Fruit fly (Drosophila melanogaster) whole organism, prepupa: ENCODE data around the gene Rpn7.

ENCODE experiments used
- CG10631 ChIP-seq: fragments of 200-800 bp; sonication (Bioruptor generic); optimal IDR thresholded peaks from 2 replicates; lab custom pipeline; 2016; ENCODE audit warnings: missing biosample characterization, missing genetic modification characterization
- CG10669 ChIP-seq: fragments of 200-800 bp; sonication (Bioruptor generic); optimal IDR thresholded peaks from 3 replicates; lab custom pipeline; 2018; ENCODE audit warnings: missing biosample characterization, mild to moderate bottlenecking, missing genetic modification characterization, moderate library complexity
- CG11294 ChIP-seq: fragments of 200-800 bp; sonication (Bioruptor generic); IDR thresholded peaks from 2 replicates; pipeline ENCODE4 v1.3.6; 2022; ENCODE audit warnings: missing biosample characterization, missing genetic modification characterization
- CG11902 ChIP-seq: fragments of 200-800 bp; sonication (Bioruptor generic); optimal IDR thresholded peaks from 3 replicates; lab custom pipeline; 2016; ENCODE audit warnings: missing biosample characterization, missing genetic modification characterization
- CG1621 ChIP-seq: fragments of 200-800 bp; sonication (Bioruptor generic); optimal IDR thresholded peaks from 3 replicates; lab custom pipeline; 2018; ENCODE audit warnings: missing biosample characterization, mild to moderate bottlenecking, missing genetic modification characterization
- CG3032 ChIP-seq: fragments of 200-800 bp; optimal IDR thresholded peaks from 2 replicates; lab custom pipeline; 2019; ENCODE audit warnings: missing biosample characterization, mild to moderate bottlenecking, missing genetic modification characterization, moderate library complexity
- CG31627 ChIP-seq: fragments of 200-800 bp; sonication (Bioruptor generic); optimal IDR thresholded peaks from 3 replicates; lab custom pipeline; 2016; ENCODE audit warnings: missing biosample characterization, missing genetic modification characterization
- CG32006 ChIP-seq: fragments of 200-800 bp; sonication (Bioruptor generic); optimal IDR thresholded peaks from 3 replicates; lab custom pipeline; 2017; ENCODE audit warnings: missing biosample characterization, mild to moderate bottlenecking, missing genetic modification characterization
- CG6276 ChIP-seq: fragments of 200-800 bp; sonication (Bioruptor generic); optimal IDR thresholded peaks from 2 replicates; lab custom pipeline; 2017; ENCODE audit warnings: missing biosample characterization, mild to moderate bottlenecking, missing genetic modification characterization
- CG6792 ChIP-seq: fragments of 200-800 bp; sonication (Bioruptor generic); optimal IDR thresholded peaks from 3 replicates; lab custom pipeline; 2016; ENCODE audit warnings: missing biosample characterization, missing genetic modification characterization
- CG7368 ChIP-seq: fragments of 200-800 bp; sonication (Bioruptor generic); optimal IDR thresholded peaks from 3 replicates; lab custom pipeline; 2016; ENCODE audit warnings: missing biosample characterization, missing genetic modification characterization
- CG8119 ChIP-seq: fragments of 200-800 bp; sonication (Bioruptor generic); IDR thresholded peaks from 3 replicates; pipeline ENCODE4 v1.3.6; 2022; ENCODE audit warnings: missing biosample characterization, missing genetic modification characterization
- CG8319 ChIP-seq: fragments of 200-800 bp; sonication (Bioruptor generic); optimal IDR thresholded peaks from 3 replicates; lab custom pipeline; 2016; ENCODE audit warnings: missing biosample characterization, missing genetic modification characterization
- Eip75B ChIP-seq: fragments of 200-800 bp; sonication (Bioruptor generic); optimal IDR thresholded peaks from 3 replicates; lab custom pipeline; 2016; ENCODE audit warnings: missing biosample characterization, missing genetic modification characterization
- Eip78C ChIP-seq: fragments of 200-800 bp; sonication (Bioruptor generic); peaks from one replicate; lab custom pipeline; 2016; ENCODE audit warnings: missing biosample characterization, missing genetic modification characterization
- Eip93F ChIP-seq: fragments of 200-800 bp; sonication (Bioruptor generic); optimal IDR thresholded peaks from 2 replicates; lab custom pipeline; 2016; ENCODE audit warnings: missing biosample characterization, mild to moderate bottlenecking, missing genetic modification characterization
- Hr4 ChIP-seq: fragments of 200-800 bp; sonication (Bioruptor generic); optimal IDR thresholded peaks from 3 replicates; lab custom pipeline; 2016; ENCODE audit warnings: missing biosample characterization, missing genetic modification characterization
- OdsH ChIP-seq: fragments of 200-800 bp; sonication (Bioruptor generic); optimal IDR thresholded peaks from 3 replicates; lab custom pipeline; 2016; ENCODE audit warnings: missing biosample characterization, missing genetic modification characterization
- Smox ChIP-seq: fragments of 200-800 bp; sonication (Bioruptor generic); optimal IDR thresholded peaks from 3 replicates; lab custom pipeline; 2016; ENCODE audit warnings: missing biosample characterization, missing genetic modification characterization
- Sox102F ChIP-seq: fragments of 200-800 bp; sonication (Bioruptor generic); optimal IDR thresholded peaks from 2 replicates; lab custom pipeline; 2016; ENCODE audit warnings: missing biosample characterization, mild to moderate bottlenecking, missing genetic modification characterization
- Sox15 ChIP-seq: fragments of 200-800 bp; sonication (Bioruptor generic); optimal IDR thresholded peaks from 3 replicates; lab custom pipeline; 2016; ENCODE audit warnings: missing biosample characterization, missing genetic modification characterization
- achi ChIP-seq: fragments of 200-800 bp; sonication (Bioruptor generic); optimal IDR thresholded peaks from 3 replicates; lab custom pipeline; 2016; ENCODE audit warnings: missing biosample characterization, missing genetic modification characterization
- cyc ChIP-seq: fragments of 200-800 bp; sonication (Bioruptor generic); optimal IDR thresholded peaks from 3 replicates; lab custom pipeline; 2016; ENCODE audit warnings: missing biosample characterization, missing genetic modification characterization
- dac ChIP-seq: fragments of 200-800 bp; sonication (Bioruptor generic); optimal IDR thresholded peaks from 2 replicates; lab custom pipeline; 2017; ENCODE audit warnings: missing biosample characterization, mild to moderate bottlenecking, missing genetic modification characterization
- eg ChIP-seq: fragments of 200-800 bp; sonication (Bioruptor generic); IDR thresholded peaks from 3 replicates; pipeline ENCODE4 v1.3.6; 2022; ENCODE audit warnings: missing biosample characterization, missing genetic modification characterization
- esn ChIP-seq: fragments of 200-800 bp; sonication (Bioruptor generic); optimal IDR thresholded peaks from 2 replicates; lab custom pipeline; 2016; ENCODE audit warnings: missing biosample characterization, mild to moderate bottlenecking, missing genetic modification characterization, moderate library complexity
- fd85E ChIP-seq: fragments of 200-800 bp; sonication (Bioruptor generic); optimal IDR thresholded peaks from 3 replicates; lab custom pipeline; 2016; ENCODE audit warnings: missing biosample characterization, missing genetic modification characterization
- fkh ChIP-seq: fragments of 200-800 bp; sonication (Bioruptor generic); optimal IDR thresholded peaks from 3 replicates; lab custom pipeline; 2017; ENCODE audit warnings: missing biosample characterization, mild to moderate bottlenecking, missing genetic modification characterization, moderate library complexity
- lz ChIP-seq: fragments of 200-800 bp; sonication (Bioruptor generic); optimal IDR thresholded peaks from 3 replicates; lab custom pipeline; 2016; ENCODE audit warnings: missing biosample characterization, missing genetic modification characterization
- spab ChIP-seq: fragments of 200-800 bp; sonication (Bioruptor generic); optimal IDR thresholded peaks from 2 replicates; lab custom pipeline; 2017; ENCODE audit warnings: missing biosample characterization, mild to moderate bottlenecking, missing genetic modification characterization, missing genetic modification reagents
- ss ChIP-seq, 2 experiments: fragments of 200-800 bp; sonication (Bioruptor generic); optimal IDR thresholded peaks; 2 replicates in 1 of 2; 3 replicates in 1 of 2; lab custom pipeline; 2017 to 2018; ENCODE audit warnings: mild to moderate bottlenecking in 2 of 2, missing biosample characterization in 2 of 2, missing genetic modification characterization in 2 of 2, moderate library complexity in 1 of 2
- svp ChIP-seq: fragments of 200-800 bp; sonication (Bioruptor generic); peaks from one replicate; lab custom pipeline; 2016; ENCODE audit warnings: missing biosample characterization, missing genetic modification characterization
- topi ChIP-seq: fragments of 200-800 bp; sonication (Bioruptor generic); optimal IDR thresholded peaks from 3 replicates; lab custom pipeline; 2016; ENCODE audit warnings: missing biosample characterization, missing genetic modification characterization

Rpn7 gene

dm6 chr3R:22492767-22493166 is 30.9 kb upstream of the Rpn7 start, which contains the start of gene tHMG2:
Gene tHMG2, plus strand, starts transcription at chr3R:22492953.
- TF ChIP-seq Sox102F (GFP tag; lab: Kevin White, UChicago): no peak
- no peak for TF ChIP-seq CG8119
- no peak for TF ChIP-seq CG1621
- no peak for TF ChIP-seq fkh (GFP tag; lab: Kevin White, UChicago)
- TF ChIP-seq CG8319 (GFP tag; lab: Kevin White, UChicago): no peak
- TF ChIP-seq CG6792: no peak
- no peak for TF ChIP-seq spab (GFP tag; lab: Kevin White, UChicago)
- no peak for TF ChIP-seq Hr4 (GFP tag; lab: Kevin White, UChicago)
- TF ChIP-seq Eip93F: no peak
- TF ChIP-seq CG32006 (GFP tag; lab: Kevin White, UChicago): no peak
- TF ChIP-seq CG10631: no peak
- no peak for TF ChIP-seq Sox15 (GFP tag; lab: Kevin White, UChicago)
- TF ChIP-seq svp (GFP tag; lab: Kevin White, UChicago): no peak

- TF ChIP-seq lz: peak; percentile 15
- TF ChIP-seq CG31627 (GFP tag; lab: Kevin White, UChicago): peak; percentile 13
- no peak for TF ChIP-seq CG11294 (GFP tag; lab: Robert Waterston, UW)
- peak; percentile 27 for TF ChIP-seq CG3032
- TF ChIP-seq esn: peak; percentile 45
Observed at dm6 chr3R:22491088-22491879, 29.4 kb upstream of the Rpn7 start, which contains the start of the genes CCT1 and tHMG1. Gene CCT1, minus strand, starts transcription at chr3R:22491439. Gene tHMG1, plus strand, starts transcription at chr3R:22491829.

dm6 chr3R:22488855-22489254 is 27.0 kb upstream of the Rpn7 start, which contains the start of gene CG5376:
Gene CG5376, minus strand, starts transcription at chr3R:22488955.
- TF ChIP-seq eg (GFP tag; lab: Robert Waterston, UW) (no peak), dac (no peak), ss (GFP tag; optimal IDR thresholded peaks at IDR 0.05; lab: Kevin White, UChicago) (no peak), CG7368 (GFP tag; lab: Kevin White, UChicago) (no peak), achi (GFP tag; lab: Kevin White, UChicago) (no peak)

- TF ChIP-seq CG8319 (GFP tag; lab: Kevin White, UChicago): no peak
- no peak for TF ChIP-seq CG10669 (GFP tag; lab: Kevin White, UChicago)
- no peak for TF ChIP-seq Eip75B (GFP tag; lab: Kevin White, UChicago)
- TF ChIP-seq CG6792: no peak
- TF ChIP-seq CG1621: no peak
- no peak for TF ChIP-seq Smox (GFP tag; lab: Kevin White, UChicago)
- no peak for TF ChIP-seq lz
- no peak for TF ChIP-seq CG11902 (GFP tag; lab: Kevin White, UChicago)
Observed at dm6 chr3R:22487037-22487492, 25.2 kb upstream of the Rpn7 start, which contains the start of gene Pfdn5. Gene Pfdn5, plus strand, starts transcription at chr3R:22487039.

dm6 chr3R:22483537-22483936 is 21.7 kb upstream of the Rpn7 start:
- TF ChIP-seq topi (no peak), fd85E (GFP tag; lab: Kevin White, UChicago) (no peak), cyc (GFP tag; lab: Kevin White, UChicago) (no peak), CG7368 (GFP tag; lab: Kevin White, UChicago) (no peak), CG6276 (GFP tag; lab: Kevin White, UChicago) (no peak), OdsH (no peak), Eip75B (GFP tag; lab: Kevin White, UChicago) (no peak), Hr4 (GFP tag; lab: Kevin White, UChicago) (no peak), Eip78C (no peak), svp (GFP tag; lab: Kevin White, UChicago) (no peak)
- TF ChIP-seq, all 60 proteins: peak for 0
